Fruit fly (Drosophila melanogaster): ENCODE measurements around the gene thoc6.
A peak's percentile ranks its signal among the peaks of the same experiment; 100 is the strongest.

Gene thoc6

DNA sequence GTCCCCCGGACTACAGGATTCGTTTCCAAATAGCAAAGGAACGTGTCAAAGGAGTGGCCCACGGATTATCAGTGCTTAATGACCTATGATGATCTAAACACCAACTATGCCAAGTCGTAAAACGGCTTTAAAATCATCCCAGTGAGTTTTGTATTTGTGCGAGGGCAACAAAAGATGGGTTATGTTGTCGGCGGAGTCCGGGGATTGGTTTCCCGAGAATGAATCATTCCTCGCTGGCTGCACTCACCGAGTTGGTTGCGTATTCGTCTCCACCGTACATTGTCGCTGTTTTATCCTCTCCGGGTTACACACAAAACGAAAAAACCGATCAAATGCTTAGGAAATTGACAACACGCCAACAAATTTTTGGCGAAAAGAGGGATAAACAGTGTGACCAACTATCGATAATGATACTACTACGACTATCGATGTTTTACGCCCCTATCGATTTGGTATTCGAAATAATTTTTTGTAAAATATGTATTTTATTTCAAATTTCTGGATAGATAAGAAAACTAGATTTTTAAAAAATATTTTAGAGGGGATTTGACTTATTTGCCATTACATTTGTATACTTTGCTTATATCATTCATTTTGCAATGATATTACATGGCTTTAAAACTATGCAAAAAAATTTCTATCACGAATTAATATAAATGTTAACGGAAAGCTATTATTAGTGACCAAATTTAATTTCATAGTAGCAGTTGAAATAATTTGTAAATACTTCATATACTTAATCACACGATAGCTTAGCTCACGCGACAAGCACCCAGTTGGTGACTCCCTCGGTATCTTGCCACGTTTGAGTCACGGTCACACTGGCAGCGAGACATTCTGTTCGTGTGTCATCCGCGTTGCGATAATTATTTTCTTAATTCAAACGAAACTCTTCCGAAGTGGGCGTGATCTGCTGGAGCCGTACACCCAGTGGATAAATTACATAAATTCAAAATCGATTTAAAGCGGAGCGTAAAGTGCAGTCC is 47.5 kb downstream of the thoc6 start, which contains the start of the genes eIF3l and Nrx-IV:
TSS of gene eIF3l (minus strand) at position 389 of the 986 bp plus-strand sequence.
TSS of gene Nrx-IV (plus strand) at position 811 of the 986 bp plus-strand sequence.
- 0 out of 3 replicates have a peak, but pooled peaks have one; percentile 16 for TF ChIP-seq CG4496 (GFP tag; IDR thresholded peaks at IDR 0.05)
- no peak for TF ChIP-seq CG15710 (tag; optimal IDR thresholded peaks at IDR 0.05)
- no peak for TF ChIP-seq gl (tag; optimal IDR thresholded peaks at IDR 0.05)
- no peak for TF ChIP-seq CG34367 (tag; optimal IDR thresholded peaks at IDR 0.05)

All from whole organism, pupa.